Fruit fly (Drosophila melanogaster) whole organism, wandering third instar larva: ENCODE results near the gene CG7966.

Experiments
- CrebA ChIP-seq: fragments of 200-800 bp; sonication (Bioruptor generic); optimal IDR thresholded peaks from 2 replicates; lab custom pipeline; 2016; ENCODE audit warnings: missing biosample characterization, mild to moderate bottlenecking, missing genetic modification characterization, borderline replicate concordance
- Hr78 ChIP-seq: fragments of >200 bp; optimal IDR thresholded peaks from 2 replicates; lab custom pipeline; 2017; ENCODE audit warnings: missing biosample characterization, missing genetic modification characterization
- Jra ChIP-seq: sonication (Bioruptor generic); optimal IDR thresholded peaks from 2 replicates; lab custom pipeline; 2016; ENCODE audit warnings: missing biosample characterization, missing genetic modification characterization
- Myc ChIP-seq: fragments of >200 bp; optimal IDR thresholded peaks from 2 replicates; lab custom pipeline; 2017
- br ChIP-seq: fragments of 200-800 bp; sonication (Bioruptor generic); optimal IDR thresholded peaks from 2 replicates; lab custom pipeline; 2016; ENCODE audit warnings: missing biosample characterization, missing genetic modification characterization
- lola ChIP-seq: fragments of >200 bp; optimal IDR thresholded peaks from 2 replicates; lab custom pipeline; 2017; ENCODE audit warnings: missing biosample characterization, missing genetic modification characterization
- pan ChIP-seq: fragments of >200 bp; optimal IDR thresholded peaks from 2 replicates; lab custom pipeline; 2017
- psq ChIP-seq: fragments of 200-800 bp; sonication (Bioruptor generic); optimal IDR thresholded peaks from 3 replicates; lab custom pipeline; 2017; ENCODE audit warnings: missing biosample characterization, mild to moderate bottlenecking, missing genetic modification characterization, moderate library complexity
- rgr ChIP-seq: fragments of 200-800 bp; sonication (Bioruptor generic); optimal IDR thresholded peaks from 3 replicates; lab custom pipeline; 2016; ENCODE audit warnings: missing biosample characterization, mild to moderate bottlenecking, missing genetic modification characterization
- sage ChIP-seq: fragments of 200-800 bp; sonication (Bioruptor generic); optimal IDR thresholded peaks from 2 replicates; lab custom pipeline; 2016; ENCODE audit warnings: missing biosample characterization, mild to moderate bottlenecking, missing genetic modification characterization

dm6 chr3R:13038075-13038474 is 13.2 kb downstream of the CG7966 start, which contains the start of gene CG11668:
- TF ChIP-seq Myc (no peak), sage (GFP tag; lab: Kevin White, UChicago) (no peak), lola (GFP tag; lab: Kevin White, UChicago) (no peak), Jra (GFP tag; lab: Kevin White, UChicago) (no peak), psq (GFP tag; lab: Kevin White, UChicago) (no peak), rgr (GFP tag; lab: Kevin White, UChicago) (no peak), CrebA (no peak), Hr78 (GFP tag; lab: Kevin White, UChicago) (no peak), pan (lab: Kevin White, UChicago) (no peak), br (GFP tag; lab: Kevin White, UChicago) (no peak)
